Fruit fly (Drosophila melanogaster) whole organism, embryonic: Measurements from ENCODE around the gene Hrd3.
A peak's percentile ranks its signal among the peaks of the same experiment; 100 is the strongest.

Source experiments
- CG12071 ChIP-seq: fragments of 200-800 bp; sonication (Bioruptor generic); optimal IDR thresholded peaks from 3 replicates; lab custom pipeline; 2018; ENCODE audit warnings: missing biosample characterization, mild to moderate bottlenecking, missing genetic modification characterization
- CG13296 ChIP-seq: fragments of 200-800 bp; sonication (Bioruptor generic); optimal IDR thresholded peaks from 3 replicates; lab custom pipeline; 2018; ENCODE audit warnings: missing biosample characterization, mild to moderate bottlenecking, missing genetic modification characterization
- CG13894 ChIP-seq: fragments of 200-800 bp; sonication (Bioruptor generic); optimal IDR thresholded peaks from 3 replicates; lab custom pipeline; 2018; ENCODE audit warnings: missing biosample characterization, mild to moderate bottlenecking, missing genetic modification characterization, moderate library complexity
- CG15269 ChIP-seq: fragments of 200-800 bp; sonication (Bioruptor generic); optimal IDR thresholded peaks from 2 replicates; lab custom pipeline; 2018; ENCODE audit warnings: missing biosample characterization, mild to moderate bottlenecking, missing genetic modification characterization, moderate library complexity
- CG1602 ChIP-seq: fragments of 200-800 bp; sonication (Bioruptor generic); optimal IDR thresholded peaks from 3 replicates; lab custom pipeline; 2016; ENCODE audit warnings: missing biosample characterization, missing genetic modification characterization
- CG17612 ChIP-seq: fragments of 200-800 bp; sonication (Bioruptor generic); IDR thresholded peaks from 2 replicates; pipeline ENCODE4 v1.3.6; 2022; ENCODE audit warnings: missing biosample characterization, missing genetic modification characterization
- CG18764 ChIP-seq: fragments of 200-800 bp; sonication (Bioruptor generic); optimal IDR thresholded peaks from 3 replicates; lab custom pipeline; 2016; ENCODE audit warnings: missing biosample characterization, missing genetic modification characterization
- CG2202 ChIP-seq: fragments of 200-800 bp; sonication (Bioruptor generic); optimal IDR thresholded peaks from 2 replicates; lab custom pipeline; 2018; ENCODE audit warnings: missing biosample characterization, mild to moderate bottlenecking, missing genetic modification characterization
- CG2875 ChIP-seq: fragments of 200-800 bp; sonication (Bioruptor generic); optimal IDR thresholded peaks from 2 replicates; lab custom pipeline; 2017; ENCODE audit warnings: missing biosample characterization, mild to moderate bottlenecking, missing genetic modification characterization, missing genetic modification reagents
- CG33213 ChIP-seq: fragments of 200-800 bp; sonication (Bioruptor generic); optimal IDR thresholded peaks from 3 replicates; lab custom pipeline; 2016; ENCODE audit warnings: missing biosample characterization, missing genetic modification characterization
- CG34376 ChIP-seq: fragments of 200-800 bp; sonication (Bioruptor generic); optimal IDR thresholded peaks from 2 replicates; lab custom pipeline; 2018; ENCODE audit warnings: missing biosample characterization, mild to moderate bottlenecking, missing genetic modification characterization
- CG6791 ChIP-seq: fragments of 200-800 bp; sonication (Bioruptor generic); IDR thresholded peaks from 3 replicates; pipeline ENCODE4 v1.3.6; 2022; ENCODE audit warnings: missing biosample characterization, missing genetic modification characterization; ENCODE audit not compliant: partially characterized antibody
- CG8765 ChIP-seq: fragments of 200-800 bp; sonication (Bioruptor generic); IDR thresholded peaks from 2 replicates; pipeline ENCODE4 v1.3.6; 2022; ENCODE audit warnings: missing biosample characterization, missing genetic modification characterization
- CG9437 ChIP-seq: fragments of 200-800 bp; sonication (Bioruptor generic); optimal IDR thresholded peaks from 2 replicates; lab custom pipeline; 2018; ENCODE audit warnings: missing biosample characterization, mild to moderate bottlenecking, missing genetic modification characterization
- CoRest ChIP-seq: fragments of 200-800 bp; sonication (Bioruptor generic); optimal IDR thresholded peaks from 3 replicates; lab custom pipeline; 2018; ENCODE audit warnings: missing biosample characterization, mild to moderate bottlenecking, missing genetic modification characterization, moderate library complexity
- D ChIP-seq, 2 experiments: fragments of 200-800 bp in 1 of 2; fragments of >200 bp in 1 of 2; sonication (Bioruptor generic) in 1 of 2; optimal IDR thresholded peaks; 2 replicates in 1 of 2; 3 replicates in 1 of 2; lab custom pipeline; 2017; ENCODE audit warnings: mild to moderate bottlenecking in 1 of 2, missing biosample characterization in 1 of 2, missing genetic modification characterization in 1 of 2, missing genetic modification reagents in 1 of 2
- Drgx ChIP-seq: fragments of 200-800 bp; sonication (Bioruptor generic); IDR thresholded peaks from 2 replicates; pipeline ENCODE4 v1.3.6; 2022; ENCODE audit warnings: missing biosample characterization, missing genetic modification characterization
- Fer2 ChIP-seq: fragments of 200-800 bp; sonication (Bioruptor generic); optimal IDR thresholded peaks from 2 replicates; lab custom pipeline; 2018; ENCODE audit warnings: missing biosample characterization, mild to moderate bottlenecking, missing genetic modification characterization, moderate library complexity
- HLH3B ChIP-seq: fragments of 200-800 bp; sonication (Bioruptor generic); IDR thresholded peaks from 2 replicates; pipeline ENCODE4 v1.3.6; 2022; ENCODE audit warnings: missing biosample characterization, missing genetic modification characterization
- HLH4C ChIP-seq: fragments of 200-800 bp; sonication (Bioruptor generic); IDR thresholded peaks from 3 replicates; pipeline ENCODE4 v1.3.6; 2022; ENCODE audit warnings: missing biosample characterization, missing genetic modification characterization; ENCODE audit not compliant: partially characterized antibody
- HLH54F ChIP-seq: fragments of 200-800 bp; sonication (Bioruptor generic); optimal IDR thresholded peaks from 3 replicates; lab custom pipeline; 2016; ENCODE audit warnings: missing biosample characterization, missing genetic modification characterization
- Hmr ChIP-seq: fragments of 200-800 bp; sonication (Bioruptor generic); optimal IDR thresholded peaks from 3 replicates; lab custom pipeline; 2017; ENCODE audit warnings: mild to moderate bottlenecking, missing biosample characterization, missing genetic modification reagents, missing genetic modification characterization
- MESR4 ChIP-seq: fragments of 200-800 bp; sonication (Bioruptor generic); optimal IDR thresholded peaks from 2 replicates; lab custom pipeline; 2018; ENCODE audit warnings: missing biosample characterization, mild to moderate bottlenecking, missing genetic modification characterization, moderate library complexity
- Med ChIP-seq: fragments of 200-800 bp; sonication (Bioruptor generic); peaks from one replicate; lab custom pipeline; 2016; ENCODE audit warnings: missing biosample characterization, missing genetic modification characterization, mild to moderate bottlenecking, inconsistent platforms, moderate library complexity
- NFAT ChIP-seq: fragments of 200-800 bp; sonication (Bioruptor generic); IDR thresholded peaks from 2 replicates; pipeline ENCODE4 v1.3.6; 2022; ENCODE audit warnings: missing biosample characterization, missing genetic modification characterization
- Nf-YC ChIP-seq: fragments of 200-800 bp; optimal IDR thresholded peaks from 3 replicates; lab custom pipeline; 2019; ENCODE audit warnings: missing biosample characterization, mild to moderate bottlenecking, missing genetic modification characterization, moderate library complexity
- Scr ChIP-seq: fragments of 200-800 bp; sonication (Bioruptor generic); IDR thresholded peaks from 2 replicates; pipeline ENCODE4 v1.3.6; 2022; ENCODE audit warnings: missing biosample characterization, missing genetic modification characterization; ENCODE audit not compliant: partially characterized antibody
- Sin3A ChIP-seq: fragments of >200 bp; optimal IDR thresholded peaks from 2 replicates; lab custom pipeline; 2018
- Xrp1 ChIP-seq: fragments of 200-800 bp; sonication (Bioruptor generic); IDR thresholded peaks from 2 replicates; pipeline ENCODE4 v1.3.6; 2022; ENCODE audit warnings: missing biosample characterization, missing genetic modification characterization
- abd-A ChIP-seq: fragments of 200-800 bp; sonication (Bioruptor generic); optimal IDR thresholded peaks from 3 replicates; lab custom pipeline; 2019; ENCODE audit warnings: missing biosample characterization, mild to moderate bottlenecking, missing genetic modification characterization, moderate library complexity
- ci ChIP-seq: fragments of 200-800 bp; sonication (Bioruptor generic); IDR thresholded peaks from 3 replicates; pipeline ENCODE4 v1.3.6; 2022; ENCODE audit warnings: missing biosample characterization, missing genetic modification characterization
- ftz-f1 ChIP-seq: fragments of 200-800 bp; sonication (Bioruptor generic); optimal IDR thresholded peaks from 2 replicates; lab custom pipeline; 2016; ENCODE audit warnings: missing biosample characterization, missing genetic modification characterization
- gce ChIP-seq: fragments of 200-800 bp; sonication (Bioruptor generic); IDR thresholded peaks from 3 replicates; pipeline ENCODE4 v1.3.6; 2022; ENCODE audit warnings: missing biosample characterization, missing genetic modification characterization
- gcm ChIP-seq: fragments of 200-800 bp; sonication (Bioruptor generic); optimal IDR thresholded peaks from 2 replicates; lab custom pipeline; 2019; ENCODE audit warnings: missing biosample characterization, mild to moderate bottlenecking, missing genetic modification characterization, moderate library complexity
- grau ChIP-seq: fragments of 200-800 bp; optimal IDR thresholded peaks from 3 replicates; lab custom pipeline; 2019; ENCODE audit warnings: missing biosample characterization, mild to moderate bottlenecking, missing genetic modification characterization, moderate library complexity
- hb ChIP-seq: fragments of 200-800 bp; sonication (Bioruptor generic); IDR thresholded peaks from 3 replicates; pipeline ENCODE4 v1.3.6; 2022; ENCODE audit warnings: missing biosample characterization, missing genetic modification characterization; ENCODE audit not compliant: partially characterized antibody
- hbn ChIP-seq: fragments of 200-800 bp; sonication (Bioruptor generic); IDR thresholded peaks from 2 replicates; pipeline ENCODE4 v1.3.6; 2022; ENCODE audit warnings: missing biosample characterization, missing genetic modification characterization; ENCODE audit not compliant: partially characterized antibody
- jing ChIP-seq: fragments of 200-800 bp; sonication (Bioruptor generic); optimal IDR thresholded peaks from 2 replicates; lab custom pipeline; 2018; ENCODE audit warnings: missing biosample characterization, mild to moderate bottlenecking, missing genetic modification characterization
- mld ChIP-seq: fragments of 200-800 bp; sonication (Bioruptor generic); IDR thresholded peaks from 3 replicates; pipeline ENCODE4 v1.3.6; 2022; ENCODE audit warnings: missing biosample characterization, missing genetic modification characterization; ENCODE audit not compliant: partially characterized antibody
- nom ChIP-seq: fragments of 200-800 bp; sonication (Bioruptor generic); optimal IDR thresholded peaks from 2 replicates; lab custom pipeline; 2017; ENCODE audit warnings: missing biosample characterization, missing genetic modification characterization, mild to moderate bottlenecking, moderate library complexity, missing genetic modification reagents
- onecut ChIP-seq: fragments of 200-800 bp; sonication (Bioruptor generic); IDR thresholded peaks from 2 replicates; pipeline ENCODE4 v1.3.6; 2022; ENCODE audit warnings: missing biosample characterization, missing genetic modification characterization
- pfk ChIP-seq: fragments of 200-800 bp; sonication (Bioruptor generic); optimal IDR thresholded peaks from 2 replicates; lab custom pipeline; 2018; ENCODE audit warnings: missing biosample characterization, mild to moderate bottlenecking, missing genetic modification characterization, moderate library complexity
- psq ChIP-seq: fragments of 200-800 bp; sonication (Bioruptor generic); optimal IDR thresholded peaks from 2 replicates; lab custom pipeline; 2017; ENCODE audit warnings: missing biosample characterization, missing genetic modification characterization
- ro ChIP-seq: fragments of 200-800 bp; sonication (Bioruptor generic); IDR thresholded peaks from 2 replicates; pipeline ENCODE4 v1.3.6; 2022; ENCODE audit warnings: missing biosample characterization, missing genetic modification characterization
- sens ChIP-seq: fragments of 200-800 bp; sonication (Bioruptor generic); peaks from one replicate; lab custom pipeline; 2016; ENCODE audit warnings: missing biosample characterization, missing genetic modification characterization
- sim ChIP-seq: fragments of 200-800 bp; sonication (Bioruptor generic); IDR thresholded peaks from 2 replicates; pipeline ENCODE4 v1.3.6; 2022; ENCODE audit warnings: missing biosample characterization, missing genetic modification characterization
- vvl ChIP-seq: fragments of 200-800 bp; sonication (Bioruptor generic); IDR thresholded peaks from 2 replicates; pipeline ENCODE4 v1.3.6; 2022; ENCODE audit warnings: missing biosample characterization, missing genetic modification characterization

The Hrd3 gene

DNA sequence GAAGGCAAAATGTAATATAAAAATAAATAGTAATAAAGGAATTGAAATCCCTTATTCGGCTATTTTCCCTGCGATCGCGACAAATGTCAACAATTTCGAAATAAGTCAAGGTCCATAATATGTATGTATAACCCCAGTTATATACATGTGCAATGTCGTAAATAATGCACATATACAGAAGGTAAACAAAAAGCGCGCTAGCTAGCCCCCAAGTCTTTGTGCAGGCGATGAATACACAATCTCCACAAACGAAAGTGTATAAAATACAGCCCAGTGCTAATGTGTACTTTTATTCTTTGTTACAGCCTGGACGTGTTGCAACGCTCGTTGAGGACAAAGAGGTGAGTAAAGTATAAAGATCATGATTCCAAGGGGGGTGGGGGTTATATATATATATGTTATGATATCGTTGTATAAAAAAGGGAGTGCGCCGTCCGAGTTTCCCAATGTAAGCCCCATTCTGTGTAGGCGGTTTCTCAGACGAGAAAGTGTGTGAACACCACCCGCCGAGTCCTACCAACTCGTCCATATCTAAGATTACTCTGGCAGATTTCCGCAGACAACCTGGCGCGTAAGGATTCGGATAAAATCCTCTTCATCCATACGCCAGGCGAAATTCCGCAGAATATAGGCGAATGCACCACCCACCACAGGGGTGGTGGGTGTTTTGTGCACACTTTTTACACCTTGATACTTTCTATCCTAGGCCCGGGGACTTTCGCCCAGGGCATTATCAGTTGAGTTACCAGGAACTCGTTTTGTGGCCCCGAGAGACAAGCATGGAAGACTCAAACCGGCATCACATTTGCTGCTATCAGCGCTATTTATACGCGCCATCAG is 28.5 kb downstream of the Hrd3 start (continued):
- TF ChIP-seq CG33213 (GFP tag; lab: Kevin White, UChicago) = no peak
- peak; percentile 21 for TF ChIP-seq CG2202 (tag; lab: Kevin White, UChicago)
- TF ChIP-seq NFAT (GFP tag; lab: Robert Waterston, UW) = 0 out of 2 replicates have a peak, but pooled peaks have one; percentile 11
- no peak for TF ChIP-seq CG17612 (GFP tag; lab: Robert Waterston, UW)
- peak; percentile 14 for TF ChIP-seq grau
- TF ChIP-seq sim (GFP tag; lab: Robert Waterston, UW) = no peak
- peak; percentile 64 for TF ChIP-seq HLH4C (GFP tag; lab: Robert Waterston, UW)
- peak; percentile 48 for TF ChIP-seq gcm (GFP tag; lab: Kevin White, UChicago)
- peak; percentile 20 for TF ChIP-seq CG12071 (GFP tag; lab: Kevin White, UChicago)
- TF ChIP-seq Med (GFP tag; lab: Kevin White, UChicago) = no peak
- TF ChIP-seq vvl (GFP tag; lab: Robert Waterston, UW) = peak; percentile 34; the same call in 1 of the 2 replicates
- no peak for TF ChIP-seq psq (GFP tag; lab: Kevin White, UChicago)
- peak; percentile 59 for TF ChIP-seq CoRest
- no peak for TF ChIP-seq CG18764 (GFP tag; lab: Kevin White, UChicago)
- TF ChIP-seq ro = no peak
- peak; percentile 96 for TF ChIP-seq CG34376 (GFP tag; lab: Kevin White, UChicago)
- TF ChIP-seq onecut = peak; percentile 19; the same call in 1 of the 2 replicates
- TF ChIP-seq hb (GFP tag; lab: Robert Waterston, UW) = peak; percentile 53; the same call in 1 of the 3 replicates
- peak; percentile 40; the same call in 1 of the 3 replicates for TF ChIP-seq gce (GFP tag; lab: Robert Waterston, UW)
- TF ChIP-seq abd-A (tag; lab: Kevin White, UChicago) = peak; percentile 24
- TF ChIP-seq CG13894 = peak; percentile 94
- TF ChIP-seq CG15269 (tag; lab: Kevin White, UChicago) = peak; percentile 27
- peak; percentile 88; the same call in 2 of the 3 replicates for TF ChIP-seq CG6791 (GFP tag; lab: Robert Waterston, UW)
- no peak for TF ChIP-seq HLH54F (GFP tag; lab: Kevin White, UChicago)
- TF ChIP-seq HLH3B (GFP tag; lab: Robert Waterston, UW) = no peak
- TF ChIP-seq D (optimal IDR thresholded peaks at IDR 0.05; lab: Kevin White, UChicago) = no peak
- TF ChIP-seq D (GFP tag; optimal IDR thresholded peaks at IDR 0.05; lab: Kevin White, UChicago) = no peak
- TF ChIP-seq Scr = peak; percentile 61
- 0 out of 2 replicates have a peak, but pooled peaks have one; percentile 45 for TF ChIP-seq hbn
- TF ChIP-seq Sin3A (lab: Kevin White, UChicago) = no peak
- TF ChIP-seq CG8765 (GFP tag; lab: Robert Waterston, UW) = 0 out of 2 replicates have a peak, but pooled peaks have one; percentile 31
- TF ChIP-seq pfk (GFP tag; lab: Kevin White, UChicago) = peak; percentile 12
- TF ChIP-seq sens (GFP tag; lab: Kevin White, UChicago) = peak; percentile 72
- TF ChIP-seq Fer2 (tag; lab: Kevin White, UChicago) = no peak
- TF ChIP-seq nom (GFP tag; lab: Kevin White, UChicago) = peak; percentile 61
- TF ChIP-seq ci (GFP tag; lab: Robert Waterston, UW) = peak; percentile 63; the same call in 2 of the 3 replicates
- TF ChIP-seq Xrp1 (GFP tag; lab: Robert Waterston, UW) = peak; percentile 16; the same call in 1 of the 2 replicates
- TF ChIP-seq ftz-f1 (GFP tag; lab: Kevin White, UChicago) = peak; percentile 44
- TF ChIP-seq CG13296 = peak; percentile 52
- peak; percentile 18 for TF ChIP-seq CG2875
- TF ChIP-seq CG1602 (GFP tag; lab: Kevin White, UChicago) = no peak
- peak; percentile 44 for TF ChIP-seq Drgx (GFP tag; lab: Robert Waterston, UW)
- TF ChIP-seq CG9437 (GFP tag; lab: Kevin White, UChicago) = no peak
- no peak for TF ChIP-seq jing (GFP tag; lab: Kevin White, UChicago)
- TF ChIP-seq MESR4 (GFP tag; lab: Kevin White, UChicago) = no peak
- TF ChIP-seq Hmr (GFP tag; lab: Kevin White, UChicago) = peak; percentile 32
- peak; percentile 44 for TF ChIP-seq mld (GFP tag; lab: Robert Waterston, UW)
- peak; percentile 38 for TF ChIP-seq Nf-YC (tag; lab: Kevin White, UChicago)
